Fruit fly (Drosophila melanogaster) whole organism, embryonic: Measurements from ENCODE around the gene CG42828.
A peak's percentile ranks its signal among the peaks of the same experiment; 100 is the strongest.

ENCODE experiments used
- Antp ChIP-seq: fragments of 200-800 bp; sonication (Bioruptor generic); optimal IDR thresholded peaks from 3 replicates; lab custom pipeline; 2016; ENCODE audit warnings: missing biosample characterization, missing genetic modification characterization
- BtbVII ChIP-seq: fragments of 200-800 bp; sonication (Bioruptor generic); optimal IDR thresholded peaks from 3 replicates; lab custom pipeline; 2017; ENCODE audit warnings: missing biosample characterization, mild to moderate bottlenecking, missing genetic modification characterization
- CG10321 ChIP-seq: fragments of 200-800 bp; sonication (Bioruptor generic); IDR thresholded peaks from 2 replicates; pipeline ENCODE4 v1.3.6; 2022; ENCODE audit warnings: missing biosample characterization, missing genetic modification characterization
- CG11085 ChIP-seq: fragments of 200-800 bp; sonication (Bioruptor generic); IDR thresholded peaks from 2 replicates; pipeline ENCODE4 v1.3.6; 2022; ENCODE audit warnings: missing biosample characterization, missing genetic modification characterization
- CG11723 ChIP-seq: fragments of 200-800 bp; sonication (Bioruptor generic); optimal IDR thresholded peaks from 2 replicates; lab custom pipeline; 2017; ENCODE audit warnings: missing biosample characterization, mild to moderate bottlenecking, missing genetic modification characterization
- CG12219 ChIP-seq: fragments of 200-800 bp; sonication (Bioruptor generic); optimal IDR thresholded peaks from 3 replicates; lab custom pipeline; 2018; ENCODE audit warnings: missing biosample characterization, mild to moderate bottlenecking, missing genetic modification characterization
- CG12659 ChIP-seq: fragments of 200-800 bp; sonication (Bioruptor generic); optimal IDR thresholded peaks from 3 replicates; lab custom pipeline; 2017; ENCODE audit warnings: mild to moderate bottlenecking, missing biosample characterization, missing genetic modification reagents, missing genetic modification characterization
- CG12769 ChIP-seq: fragments of 200-800 bp; sonication (Bioruptor generic); optimal IDR thresholded peaks from 2 replicates; lab custom pipeline; 2019; ENCODE audit warnings: missing biosample characterization, mild to moderate bottlenecking, missing genetic modification characterization, moderate library complexity
- CG13296 ChIP-seq: fragments of 200-800 bp; sonication (Bioruptor generic); optimal IDR thresholded peaks from 3 replicates; lab custom pipeline; 2018; ENCODE audit warnings: missing biosample characterization, mild to moderate bottlenecking, missing genetic modification characterization
- CG14014 ChIP-seq: fragments of 200-800 bp; sonication (Bioruptor generic); IDR thresholded peaks from 2 replicates; pipeline ENCODE4 v1.3.6; 2022; ENCODE audit warnings: missing biosample characterization, missing genetic modification characterization
- CG17359 ChIP-seq: fragments of 200-800 bp; sonication (Bioruptor generic); optimal IDR thresholded peaks from 3 replicates; lab custom pipeline; 2018; ENCODE audit warnings: missing biosample characterization, mild to moderate bottlenecking, missing genetic modification characterization, moderate library complexity
- CG17568 ChIP-seq: fragments of 200-800 bp; sonication (Bioruptor generic); optimal IDR thresholded peaks from 2 replicates; lab custom pipeline; 2018; ENCODE audit warnings: missing biosample characterization, mild to moderate bottlenecking, missing genetic modification characterization, moderate library complexity
- CG32772 ChIP-seq: fragments of 200-800 bp; sonication (Bioruptor generic); IDR thresholded peaks from 2 replicates; pipeline ENCODE4 v1.3.6; 2022; ENCODE audit warnings: missing biosample characterization, missing genetic modification characterization
- CG34224 ChIP-seq: fragments of 200-800 bp; sonication (Bioruptor generic); IDR thresholded peaks from 3 replicates; pipeline ENCODE4 v1.3.6; 2022; ENCODE audit warnings: missing biosample characterization, missing genetic modification characterization; ENCODE audit not compliant: partially characterized antibody
- CG3726 ChIP-seq: fragments of 200-800 bp; sonication (Bioruptor generic); IDR thresholded peaks from 3 replicates; pipeline ENCODE4, ENCODE4 v1.3.6; 2022; ENCODE audit warnings: missing biosample characterization, missing genetic modification characterization
- CG4328 ChIP-seq: fragments of 200-800 bp; sonication (Bioruptor generic); optimal IDR thresholded peaks from 3 replicates; lab custom pipeline; 2017; ENCODE audit warnings: missing biosample characterization, missing genetic modification reagents, missing genetic modification characterization
- CG4854 ChIP-seq: fragments of 200-800 bp; sonication (Bioruptor generic); optimal IDR thresholded peaks from 2 replicates; lab custom pipeline; 2016; ENCODE audit warnings: missing biosample characterization, missing genetic modification characterization, inconsistent platforms
- CG5180 ChIP-seq: fragments of 200-800 bp; sonication (Bioruptor generic); optimal IDR thresholded peaks from 3 replicates; lab custom pipeline; 2017; ENCODE audit warnings: missing biosample characterization, missing genetic modification characterization, mild to moderate bottlenecking, moderate library complexity, missing genetic modification reagents
- CG6272 ChIP-seq: fragments of 200-800 bp; sonication (Bioruptor generic); IDR thresholded peaks from 2 replicates; pipeline ENCODE4 v1.3.6; 2022; ENCODE audit warnings: missing biosample characterization, missing genetic modification characterization
- CG6813 ChIP-seq: fragments of 200-800 bp; sonication (Bioruptor generic); optimal IDR thresholded peaks from 2 replicates; lab custom pipeline; 2017; ENCODE audit warnings: missing biosample characterization, missing genetic modification characterization, mild to moderate bottlenecking, moderate library complexity, missing genetic modification reagents
- CG7271 ChIP-seq: fragments of 200-800 bp; sonication (Bioruptor generic); optimal IDR thresholded peaks from 2 replicates; lab custom pipeline; 2018; ENCODE audit warnings: missing biosample characterization, mild to moderate bottlenecking, missing genetic modification characterization, moderate library complexity
- CG9437 ChIP-seq: fragments of 200-800 bp; sonication (Bioruptor generic); optimal IDR thresholded peaks from 2 replicates; lab custom pipeline; 2018; ENCODE audit warnings: missing biosample characterization, mild to moderate bottlenecking, missing genetic modification characterization
- Deaf1 ChIP-seq: fragments of 200-800 bp; optimal IDR thresholded peaks from 3 replicates; lab custom pipeline; 2019; ENCODE audit warnings: missing biosample characterization, mild to moderate bottlenecking, missing genetic modification characterization, moderate library complexity
- Doc2 ChIP-seq: fragments of 200-800 bp; sonication (Bioruptor generic); IDR thresholded peaks from 2 replicates; pipeline ENCODE4 v1.3.6; 2022; ENCODE audit warnings: missing biosample characterization, missing genetic modification characterization
- Doc3 ChIP-seq: fragments of 200-800 bp; sonication (Bioruptor generic); IDR thresholded peaks from 3 replicates; pipeline ENCODE4 v1.3.6; 2022; ENCODE audit warnings: missing biosample characterization, missing genetic modification characterization; ENCODE audit not compliant: partially characterized antibody
- Fer1 ChIP-seq: fragments of 200-800 bp; sonication (Bioruptor generic); optimal IDR thresholded peaks from 2 replicates; lab custom pipeline; 2017; ENCODE audit warnings: missing biosample characterization, mild to moderate bottlenecking, missing genetic modification characterization
- HLH54F ChIP-seq: fragments of 200-800 bp; sonication (Bioruptor generic); optimal IDR thresholded peaks from 3 replicates; lab custom pipeline; 2016; ENCODE audit warnings: missing biosample characterization, missing genetic modification characterization
- Hr51 ChIP-seq, 2 experiments: fragments of 200-800 bp; sonication (Bioruptor generic); optimal IDR thresholded peaks; 2 replicates in 1 of 2; 3 replicates in 1 of 2; lab custom pipeline; 2016 to 2018; ENCODE audit warnings: missing biosample characterization in 2 of 2, missing genetic modification characterization in 2 of 2, mild to moderate bottlenecking in 1 of 2, moderate library complexity in 1 of 2
- Meics ChIP-seq: fragments of 200-800 bp; sonication (Bioruptor generic); optimal IDR thresholded peaks from 2 replicates; lab custom pipeline; 2017; ENCODE audit warnings: missing biosample characterization, mild to moderate bottlenecking, missing genetic modification characterization
- NfI ChIP-seq: fragments of 200-800 bp; sonication (Bioruptor generic); optimal IDR thresholded peaks from 3 replicates; lab custom pipeline; 2018; ENCODE audit warnings: missing biosample characterization, mild to moderate bottlenecking, missing genetic modification characterization, moderate library complexity
- Ravus ChIP-seq: fragments of 200-800 bp; sonication (Bioruptor generic); IDR thresholded peaks from 2 replicates; pipeline ENCODE4 v1.3.6; 2022; ENCODE audit warnings: missing biosample characterization, missing genetic modification characterization
- Stat92E ChIP-seq, 3 experiments: fragments of >200 bp in 2 of 3; fragments of 200-800 bp in 1 of 3; sonication (Bioruptor generic) in 1 of 3; optimal IDR thresholded peaks; 2 replicates each; lab custom pipeline; 2017 to 2019; ENCODE audit warnings: missing biosample characterization in 3 of 3, missing genetic modification characterization in 3 of 3, mild to moderate bottlenecking in 1 of 3, moderate library complexity in 1 of 3
- Trl ChIP-seq, 3 experiments: fragments of >200 bp in 2 of 3; fragments of 200-800 bp in 1 of 3; sonication (Bioruptor generic) in 1 of 3; optimal IDR thresholded peaks; 2 replicates in 1 of 3; 3 replicates in 2 of 3; lab custom pipeline; 2016 to 2017; ENCODE audit warnings: missing biosample characterization in 1 of 3, missing genetic modification characterization in 1 of 3
- btn ChIP-seq: fragments of 200-800 bp; sonication (Bioruptor generic); optimal IDR thresholded peaks from 2 replicates; lab custom pipeline; 2016; ENCODE audit warnings: missing biosample characterization, missing genetic modification characterization
- dpn ChIP-seq, 2 experiments: fragments of 200-800 bp; sonication (Bioruptor generic); optimal IDR thresholded peaks; 3 replicates each; lab custom pipeline; 2016; ENCODE audit warnings: missing biosample characterization in 2 of 2, missing genetic modification characterization in 2 of 2
- fd3F ChIP-seq: fragments of 200-800 bp; sonication (Bioruptor generic); optimal IDR thresholded peaks from 2 replicates; lab custom pipeline; 2018; ENCODE audit warnings: missing biosample characterization, mild to moderate bottlenecking, missing genetic modification characterization, moderate library complexity
- fru ChIP-seq: fragments of >200 bp; optimal IDR thresholded peaks from 2 replicates; lab custom pipeline; 2017
- ftz-f1 ChIP-seq: fragments of 200-800 bp; sonication (Bioruptor generic); optimal IDR thresholded peaks from 2 replicates; lab custom pipeline; 2016; ENCODE audit warnings: missing biosample characterization, missing genetic modification characterization
- hbn ChIP-seq: fragments of 200-800 bp; sonication (Bioruptor generic); IDR thresholded peaks from 2 replicates; pipeline ENCODE4 v1.3.6; 2022; ENCODE audit warnings: missing biosample characterization, missing genetic modification characterization; ENCODE audit not compliant: partially characterized antibody
- jigr1 ChIP-seq: fragments of 200-800 bp; sonication (Bioruptor generic); IDR thresholded peaks from 3 replicates; pipeline ENCODE4 v1.3.6; 2022; ENCODE audit warnings: missing biosample characterization, missing genetic modification characterization
- jumu ChIP-seq: fragments of 200-800 bp; sonication (Bioruptor generic); optimal IDR thresholded peaks from 3 replicates; lab custom pipeline; 2016; ENCODE audit warnings: missing biosample characterization, missing genetic modification characterization
- lmd ChIP-seq: fragments of 200-800 bp; sonication (Bioruptor generic); IDR thresholded peaks from 2 replicates; pipeline ENCODE4 v1.3.6; 2022; ENCODE audit warnings: missing biosample characterization, missing genetic modification characterization
- luna ChIP-seq: fragments of 200-800 bp; sonication (Bioruptor generic); optimal IDR thresholded peaks from 2 replicates; lab custom pipeline; 2016; ENCODE audit warnings: missing biosample characterization, missing genetic modification characterization
- mld ChIP-seq: fragments of 200-800 bp; sonication (Bioruptor generic); IDR thresholded peaks from 3 replicates; pipeline ENCODE4 v1.3.6; 2022; ENCODE audit warnings: missing biosample characterization, missing genetic modification characterization; ENCODE audit not compliant: partially characterized antibody
- pfk ChIP-seq: fragments of 200-800 bp; sonication (Bioruptor generic); optimal IDR thresholded peaks from 2 replicates; lab custom pipeline; 2018; ENCODE audit warnings: missing biosample characterization, mild to moderate bottlenecking, missing genetic modification characterization, moderate library complexity
- row ChIP-seq: fragments of 200-800 bp; sonication (Bioruptor generic); IDR thresholded peaks from 3 replicates; pipeline ENCODE4 v1.3.6; 2022; ENCODE audit warnings: missing biosample characterization, missing genetic modification characterization
- schlank ChIP-seq: fragments of 200-800 bp; sonication (Bioruptor generic); optimal IDR thresholded peaks from 2 replicates; lab custom pipeline; 2018; ENCODE audit warnings: missing biosample characterization, mild to moderate bottlenecking, missing genetic modification characterization
- tgo ChIP-seq: fragments of 200-800 bp; sonication (Bioruptor generic); IDR thresholded peaks from 3 replicates; pipeline ENCODE4 v1.3.6; 2022; ENCODE audit warnings: missing biosample characterization, missing genetic modification characterization
- vvl ChIP-seq: fragments of 200-800 bp; sonication (Bioruptor generic); IDR thresholded peaks from 2 replicates; pipeline ENCODE4 v1.3.6; 2022; ENCODE audit warnings: missing biosample characterization, missing genetic modification characterization

The CG42828 gene

DNA sequence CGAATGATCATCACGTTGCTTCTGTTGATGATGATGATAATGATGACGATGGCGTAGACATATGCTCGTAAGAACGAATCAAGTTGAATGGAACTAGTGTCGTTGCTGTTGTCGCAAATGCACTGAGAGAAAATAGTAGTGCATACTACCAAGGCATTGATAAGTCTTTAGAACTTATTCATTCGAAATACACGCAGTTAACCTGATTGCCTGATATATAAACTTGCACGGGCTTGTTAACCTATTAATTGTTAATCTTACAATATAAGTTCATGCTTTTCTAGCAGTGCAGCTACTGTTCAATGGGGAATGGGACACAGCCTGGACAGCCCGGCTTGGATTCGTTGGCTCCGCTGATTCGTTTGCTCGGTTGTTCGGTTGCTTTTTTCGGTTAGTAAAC is 47.2 kb upstream of the CG42828 start (continued):
- peak; percentile 61 for TF ChIP-seq CG5180
- TF ChIP-seq CG6813 (GFP tag; lab: Kevin White, UChicago) = peak; percentile 75
- TF ChIP-seq CG6272 = peak; percentile 51; the same call in 1 of the 2 replicates
- peak; percentile 85 for TF ChIP-seq Antp
- no peak for TF ChIP-seq ftz-f1 (GFP tag; lab: Kevin White, UChicago)
- peak; percentile 68 for TF ChIP-seq Deaf1 (tag; lab: Kevin White, UChicago)
- TF ChIP-seq CG4854 (GFP tag; lab: Kevin White, UChicago) = peak; percentile 69
- TF ChIP-seq Ravus (GFP tag; lab: Robert Waterston, UW) = no peak; the same call in 1 of the 2 replicates
- TF ChIP-seq Doc3 (GFP tag; lab: Robert Waterston, UW) = no peak
- peak; percentile 66; the same call in 2 of the 3 replicates for TF ChIP-seq jigr1 (GFP tag; lab: Robert Waterston, UW)
- no peak for TF ChIP-seq CG4328 (GFP tag; lab: Kevin White, UChicago)
- TF ChIP-seq Hr51 (GFP tag; optimal IDR thresholded peaks at IDR 0.05; lab: Kevin White, UChicago) = peak; percentile 65 to 70
- peak; percentile 93 for TF ChIP-seq CG12769 (tag; lab: Kevin White, UChicago)
- no peak for TF ChIP-seq hbn (GFP tag; lab: Robert Waterston, UW)
- TF ChIP-seq fru (lab: Kevin White, UChicago) = no peak
- TF ChIP-seq vvl (GFP tag; lab: Robert Waterston, UW) = peak; percentile 90
- no peak for TF ChIP-seq Trl (optimal IDR thresholded peaks at IDR 0.05; lab: Kevin White, UChicago)
- TF ChIP-seq Trl (GFP tag; optimal IDR thresholded peaks at IDR 0.05; lab: Kevin White, UChicago) = peak; percentile 89
- TF ChIP-seq row (GFP tag; lab: Robert Waterston, UW) = peak; percentile 88
- peak; percentile 68 for TF ChIP-seq schlank (tag; lab: Kevin White, UChicago)
- peak in 1 of 3 experiments; percentile 69 for TF ChIP-seq Stat92E (GFP tag; optimal IDR thresholded peaks at IDR 0.05; lab: Kevin White, UChicago)
- TF ChIP-seq fd3F = peak; percentile 58
- TF ChIP-seq CG34224 = no peak
- TF ChIP-seq HLH54F = peak; percentile 74
- peak; percentile 79 for TF ChIP-seq CG11723 (GFP tag; lab: Kevin White, UChicago)
- TF ChIP-seq CG14014 (GFP tag; lab: Robert Waterston, UW) = peak; percentile 77
- TF ChIP-seq CG12659 = peak; percentile 76
- no peak for TF ChIP-seq mld (GFP tag; lab: Robert Waterston, UW)
- peak; percentile 88 for TF ChIP-seq CG12219 (GFP tag; lab: Kevin White, UChicago)
- TF ChIP-seq jumu (GFP tag; lab: Kevin White, UChicago) = peak; percentile 83
- peak; percentile 20 for TF ChIP-seq luna (GFP tag; lab: Kevin White, UChicago)
- peak; percentile 50; the same call in 1 of the 2 replicates for TF ChIP-seq CG10321 (GFP tag; lab: Robert Waterston, UW)
- TF ChIP-seq tgo (GFP tag; lab: Robert Waterston, UW) = peak; percentile 77
- TF ChIP-seq CG17568 (GFP tag; lab: Kevin White, UChicago) = peak; percentile 82
- TF ChIP-seq Doc2 (GFP tag; lab: Robert Waterston, UW) = no peak
- TF ChIP-seq NfI (GFP tag; lab: Kevin White, UChicago) = peak; percentile 86
- TF ChIP-seq pfk (GFP tag; lab: Kevin White, UChicago) = no peak
- peak; percentile 77 for TF ChIP-seq Fer1 (GFP tag; lab: Kevin White, UChicago)
- peak; percentile 83 for TF ChIP-seq CG17359 (tag; lab: Kevin White, UChicago)
- TF ChIP-seq BtbVII (GFP tag; lab: Kevin White, UChicago) = peak; percentile 63
- peak; percentile 75 for TF ChIP-seq btn (GFP tag; lab: Kevin White, UChicago)
- peak; percentile 86 for TF ChIP-seq lmd (GFP tag; lab: Robert Waterston, UW)
- TF ChIP-seq CG3726 (GFP tag; lab: Robert Waterston, UW) = peak; percentile 60; the same call in 1 of the 3 replicates
- TF ChIP-seq CG13296 (GFP tag; lab: Kevin White, UChicago) = peak; percentile 46
- TF ChIP-seq CG11085 = 0 out of 2 replicates have a peak, but pooled peaks have one; percentile 36
- TF ChIP-seq CG32772 (GFP tag; lab: Robert Waterston, UW) = peak; percentile 81
- peak; percentile 85 to 88 for TF ChIP-seq dpn (GFP tag; optimal IDR thresholded peaks at IDR 0.05; lab: Kevin White, UChicago)
- peak; percentile 48 for TF ChIP-seq CG9437 (GFP tag; lab: Kevin White, UChicago)
- peak; percentile 24 for TF ChIP-seq CG7271
- TF ChIP-seq Meics (GFP tag; lab: Kevin White, UChicago) = peak; percentile 80
